Worm (Caenorhabditis elegans) whole organism, L3 larva: ENCODE results near the gene sre-19.

Experiments used
- R02D3.7 ChIP-seq: fragments of 150-350 bp; optimal IDR thresholded peaks from 2 replicates; lab custom pipeline; 2014; ENCODE audit warnings: missing biosample characterization, missing genetic modification characterization
- aly-2 ChIP-seq: fragments of 150-350 bp; optimal IDR thresholded peaks from 2 replicates; lab custom pipeline; 2014; ENCODE audit warnings: missing biosample characterization, missing genetic modification characterization
- ama-1 ChIP-seq: fragments of 150-350 bp; optimal IDR thresholded peaks from 2 replicates; lab custom pipeline; 2018
- ceh-28 ChIP-seq: fragments of 150-350 bp; optimal IDR thresholded peaks from 2 replicates; lab custom pipeline; 2014; ENCODE audit warnings: missing biosample characterization, missing genetic modification reagents, missing genetic modification characterization
- ceh-82 ChIP-seq: fragments of 150-350 bp; optimal IDR thresholded peaks from 2 replicates; lab custom pipeline; 2014; ENCODE audit warnings: missing biosample characterization, missing genetic modification characterization
- ceh-9 ChIP-seq: sonication (generic microtip); optimal IDR thresholded peaks from 2 replicates; lab custom pipeline; 2018; ENCODE audit warnings: missing biosample characterization, missing genetic modification characterization
- egl-5 ChIP-seq: fragments of 150-350 bp; optimal IDR thresholded peaks from 2 replicates; lab custom pipeline; 2017; ENCODE audit warnings: missing biosample characterization, missing genetic modification reagents, missing genetic modification characterization, inconsistent platforms
- elt-2 ChIP-seq: sonication (generic microtip); optimal IDR thresholded peaks from 2 replicates; lab custom pipeline; 2016; ENCODE audit warnings: missing genetic modification reagents, mild to moderate bottlenecking, missing genetic modification characterization, missing compliant biosample characterization
- eor-1 ChIP-seq, 2 experiments: fragments of 150-350 bp; optimal IDR thresholded peaks; 2 replicates each; lab custom pipeline; 2014 to 2018; ENCODE audit warnings: missing biosample characterization in 2 of 2, missing genetic modification characterization in 2 of 2
- fkh-10 ChIP-seq: sonication (generic microtip); optimal IDR thresholded peaks from 2 replicates; lab custom pipeline; 2017; ENCODE audit warnings: missing biosample characterization, missing genetic modification reagents, missing genetic modification characterization
- fkh-2 ChIP-seq: fragments of 150-350 bp; optimal IDR thresholded peaks from 2 replicates; lab custom pipeline; 2014; ENCODE audit warnings: missing biosample characterization, missing genetic modification reagents, missing genetic modification characterization
- hmg-11 ChIP-seq: sonication (generic microtip); optimal IDR thresholded peaks from 2 replicates; lab custom pipeline; 2016; ENCODE audit warnings: missing genetic modification characterization, missing compliant biosample characterization
- jun-1 ChIP-seq: fragments of 150-350 bp; optimal IDR thresholded peaks from 2 replicates; lab custom pipeline; 2014; ENCODE audit warnings: missing biosample characterization, missing genetic modification reagents, missing genetic modification characterization
- lin-15B ChIP-seq: fragments of 150-350 bp; optimal IDR thresholded peaks from 2 replicates; lab custom pipeline; 2014; ENCODE audit warnings: missing biosample characterization, missing genetic modification characterization
- lin-39 ChIP-seq: fragments of 150-350 bp; optimal IDR thresholded peaks from 2 replicates; lab custom pipeline; 2018; ENCODE audit warnings: missing biosample characterization, missing genetic modification reagents, missing genetic modification characterization
- lsy-12 ChIP-seq: sonication (generic microtip); optimal IDR thresholded peaks from 2 replicates; lab custom pipeline; 2016; ENCODE audit warnings: mild to moderate bottlenecking, missing genetic modification characterization, missing compliant biosample characterization
- mdl-1 ChIP-seq: fragments of 150-350 bp; optimal IDR thresholded peaks from 2 replicates; lab custom pipeline; 2014; ENCODE audit warnings: missing biosample characterization, missing genetic modification characterization
- mml-1 ChIP-seq: fragments of 150-350 bp; sonication (generic microtip); optimal IDR thresholded peaks from 3 replicates; lab custom pipeline; 2014; ENCODE audit warnings: missing biosample characterization, missing genetic modification characterization
- nfya-1 ChIP-seq: sonication (generic microtip); optimal IDR thresholded peaks from 2 replicates; lab custom pipeline; 2017; ENCODE audit warnings: missing genetic modification characterization, mild to moderate bottlenecking, missing compliant biosample characterization, antibody characterized with exemption, moderate library complexity; ENCODE audit not compliant: insufficient read depth
- nhr-23 ChIP-seq: fragments of 150-350 bp; optimal IDR thresholded peaks from 2 replicates; lab custom pipeline; 2014; ENCODE audit warnings: missing biosample characterization, missing genetic modification reagents, missing genetic modification characterization
- nhr-237 ChIP-seq: fragments of 150-350 bp; optimal IDR thresholded peaks from 2 replicates; lab custom pipeline; 2014; ENCODE audit warnings: missing biosample characterization, missing genetic modification characterization
- nhr-25 ChIP-seq: sonication (generic microtip); optimal IDR thresholded peaks from 2 replicates; lab custom pipeline; 2017; ENCODE audit warnings: missing biosample characterization, missing genetic modification characterization
- nhr-28 ChIP-seq: fragments of 150-350 bp; optimal IDR thresholded peaks from 2 replicates; lab custom pipeline; 2014; ENCODE audit warnings: missing biosample characterization, missing genetic modification characterization
- nhr-43 ChIP-seq: sonication (generic microtip); optimal IDR thresholded peaks from 2 replicates; lab custom pipeline; 2016; ENCODE audit warnings: mild to moderate bottlenecking, missing genetic modification characterization, missing compliant biosample characterization; ENCODE audit not compliant: poor library complexity, severe bottlenecking
- nhr-67 ChIP-seq: fragments of 150-350 bp; optimal IDR thresholded peaks from 2 replicates; lab custom pipeline; 2014; ENCODE audit warnings: missing biosample characterization, missing genetic modification characterization
- nhr-76 ChIP-seq: fragments of 150-350 bp; sonication (generic microtip); optimal IDR thresholded peaks from 5 replicates; lab custom pipeline; 2014; ENCODE audit warnings: missing biosample characterization, missing genetic modification characterization
- nhr-77 ChIP-seq: fragments of 150-350 bp; optimal IDR thresholded peaks from 2 replicates; lab custom pipeline; 2014; ENCODE audit warnings: missing biosample characterization, missing genetic modification characterization
- pha-4 ChIP-seq: fragments of 150-350 bp; optimal IDR thresholded peaks from 2 replicates; lab custom pipeline; 2014; ENCODE audit warnings: missing biosample characterization, missing genetic modification reagents, missing genetic modification characterization
- pqm-1 ChIP-seq: fragments of 150-350 bp; optimal IDR thresholded peaks from 2 replicates; lab custom pipeline; 2017; ENCODE audit warnings: missing biosample characterization, missing genetic modification characterization, inconsistent platforms
- sea-2 ChIP-seq: fragments of 150-350 bp; sonication (generic microtip); optimal IDR thresholded peaks from 4 replicates; lab custom pipeline; 2014; ENCODE audit warnings: missing biosample characterization, missing genetic modification reagents, missing genetic modification characterization
- skn-1 ChIP-seq: fragments of 150-350 bp; optimal IDR thresholded peaks from 2 replicates; lab custom pipeline; 2014; ENCODE audit warnings: missing biosample characterization, missing genetic modification characterization
- snpc-4 ChIP-seq: fragments of 150-350 bp; optimal IDR thresholded peaks from 2 replicates; lab custom pipeline; 2014; ENCODE audit warnings: missing biosample characterization, missing genetic modification characterization
- unc-39 ChIP-seq: sonication (generic microtip); optimal IDR thresholded peaks from 4 replicates; lab custom pipeline; 2017; ENCODE audit warnings: missing biosample characterization, missing genetic modification characterization
- zag-1 ChIP-seq: fragments of 150-350 bp; optimal IDR thresholded peaks from 2 replicates; lab custom pipeline; 2014; ENCODE audit warnings: missing biosample characterization, missing genetic modification characterization
- ztf-11 ChIP-seq: fragments of 150-350 bp; optimal IDR thresholded peaks from 2 replicates; lab custom pipeline; 2014; ENCODE audit warnings: missing biosample characterization, missing genetic modification characterization

sre-19 gene

DNA sequence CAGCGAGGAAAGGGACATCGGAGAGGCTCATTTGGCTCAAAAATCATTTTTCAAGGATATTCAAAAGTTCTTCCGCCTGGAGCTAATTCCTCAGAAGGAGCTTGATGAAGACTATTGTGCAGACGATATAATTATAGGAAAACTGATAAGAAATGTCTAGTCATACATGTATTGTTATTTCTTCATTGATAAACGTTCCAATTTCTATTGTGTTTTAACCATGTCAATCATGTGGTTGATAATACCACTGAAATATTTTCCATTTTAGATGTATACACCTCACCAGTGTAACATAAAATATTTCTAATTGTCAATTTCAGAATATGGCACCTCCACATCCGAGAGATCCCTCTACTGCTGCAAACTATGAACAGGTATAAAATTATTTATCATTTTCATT, 40.6 kb upstream of the sre-19 start, which contains the start of gene ltah-1.1:
Gene ltah-1.1 (plus strand): TSS at position 283 of the 400 bp plus-strand sequence.
- no peak for TF ChIP-seq pha-4 (tag; lab: Kevin White, UChicago)
- peak; percentile 54 for TF ChIP-seq elt-2
- TF ChIP-seq, all 47 proteins: peak for 1

DNA sequence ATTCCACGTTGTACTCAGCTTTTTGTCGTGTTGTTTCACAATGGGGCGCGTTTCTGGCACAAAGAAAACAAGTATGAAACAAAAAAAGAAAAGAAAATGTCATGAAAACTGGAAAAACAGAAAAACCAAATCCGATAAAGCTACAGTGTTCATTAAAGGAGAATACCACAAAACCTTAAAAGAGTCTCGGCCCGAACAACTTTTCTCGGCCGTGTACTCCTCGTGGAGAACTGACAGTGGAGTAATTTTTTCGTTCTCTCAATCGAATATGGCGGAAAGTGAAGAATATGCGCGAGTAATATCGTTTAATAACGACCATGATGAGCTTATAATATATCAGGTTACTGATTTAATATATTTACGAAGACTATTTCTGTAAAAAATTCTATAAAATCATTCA, 39.8 kb upstream of the sre-19 start, which contains the start of the genes tag-335 and vkmt-1:
Gene tag-335 (minus strand): TSS at position 88 of the 400 bp plus-strand sequence.
Gene vkmt-1 (plus strand): TSS at position 219 of the 400 bp plus-strand sequence.
- TF ChIP-seq jun-1 (tag; lab: Kevin White, UChicago) (no peak), nhr-23 (peak; percentile 1), ceh-82 (no peak), sea-2 (GFP tag; lab: Kevin White, UChicago) (no peak), nhr-43 (tag; lab: Kevin White, UChicago) (peak; percentile 28), unc-39 (tag; lab: Kevin White, UChicago) (no peak), nfya-1 (tag; lab: Kevin White, UChicago) (peak; percentile 35), lin-15B (tag; lab: Kevin White, UChicago) (peak; percentile 44)

DNA sequence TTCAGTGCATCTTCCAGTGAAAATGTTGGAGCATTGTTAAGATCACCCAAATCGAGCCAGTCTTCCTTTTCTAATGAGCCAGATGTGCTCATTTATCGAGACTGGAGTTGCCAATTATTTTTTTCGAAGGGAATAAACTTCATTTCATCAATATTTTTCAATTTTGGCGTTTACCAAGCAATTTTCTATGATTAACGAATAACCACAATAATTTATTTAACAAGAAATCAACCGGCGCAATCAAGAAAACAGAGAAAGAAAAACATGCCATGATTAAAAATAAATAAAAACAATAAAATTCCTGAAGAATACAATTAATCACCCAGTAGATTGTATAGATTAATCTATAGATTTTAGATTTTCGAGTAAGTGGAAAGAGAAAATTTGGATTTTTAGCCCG, 37.1 kb upstream of the sre-19 start, which contains the start of gene vps-8:
Gene vps-8 (minus strand): TSS at position 101 of the 400 bp plus-strand sequence.
- TF ChIP-seq lin-39 (tag; lab: Kevin White, UChicago): no peak
- no peak for TF ChIP-seq aly-2 (tag; lab: Kevin White, UChicago)
- no peak for TF ChIP-seq ceh-9 (tag; lab: Kevin White, UChicago)
- TF ChIP-seq nhr-77 (tag; lab: Kevin White, UChicago): no peak
- TF ChIP-seq unc-39 (tag; lab: Kevin White, UChicago): no peak
- TF ChIP-seq eor-1 (tag; optimal IDR thresholded peaks at IDR 0.05; lab: Kevin White, UChicago): no peak
- no peak for TF ChIP-seq skn-1 (tag; lab: Kevin White, UChicago)
- no peak for TF ChIP-seq snpc-4
- TF ChIP-seq mml-1 (tag; lab: Kevin White, UChicago): no peak
- TF ChIP-seq mdl-1 (tag; lab: Kevin White, UChicago): no peak
- TF ChIP-seq fkh-2 (tag; lab: Kevin White, UChicago): no peak
- no peak for TF ChIP-seq ama-1
- TF ChIP-seq lsy-12 (tag; lab: Kevin White, UChicago): no peak
- TF ChIP-seq sea-2 (GFP tag; lab: Kevin White, UChicago): no peak
- no peak for TF ChIP-seq nhr-76 (tag; lab: Kevin White, UChicago)
- TF ChIP-seq nhr-28 (tag; lab: Kevin White, UChicago): no peak

DNA sequence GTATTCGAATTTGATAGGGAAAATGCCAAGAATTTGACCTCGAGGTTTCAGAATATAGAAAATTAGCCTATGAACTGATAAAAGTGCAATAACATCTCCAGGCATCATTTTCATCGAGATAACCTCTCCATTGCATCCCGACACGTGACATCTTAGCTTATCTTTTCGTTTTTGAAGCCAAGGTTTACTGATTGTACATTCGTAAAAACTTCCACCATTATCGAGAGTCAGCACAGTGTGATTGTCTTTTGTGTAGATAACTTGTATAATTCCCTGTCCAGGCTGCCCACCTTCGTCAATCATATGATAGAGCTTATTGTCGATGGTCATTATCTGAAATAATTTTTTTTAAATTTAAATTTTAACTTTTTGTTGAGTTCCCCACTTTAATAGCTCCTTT, 35.6 kb upstream of the sre-19 start:
- TF ChIP-seq elt-2 (peak; percentile 73), zag-1 (no peak), pqm-1 (tag; lab: Kevin White, UChicago) (peak; percentile 37)

DNA sequence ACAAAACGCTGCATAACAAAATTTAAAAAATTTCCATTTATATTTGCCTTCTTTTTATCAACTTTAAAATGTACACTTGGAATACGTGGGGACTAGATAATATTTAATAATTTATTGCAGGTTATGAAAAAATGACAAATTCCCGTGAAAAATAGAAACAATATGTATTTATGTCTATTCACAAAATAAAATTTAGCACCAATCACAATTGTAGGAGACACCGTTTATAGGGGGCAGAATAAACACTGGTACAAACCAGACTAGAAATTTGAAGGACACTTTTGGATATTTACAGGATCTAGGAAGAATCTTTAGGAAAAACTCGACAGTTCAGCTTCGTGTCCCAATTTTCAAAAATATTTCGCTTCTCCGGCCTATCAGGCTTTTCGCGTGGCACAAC, 31.6 kb upstream of the sre-19 start, which contains the start of gene C42C1.3:
Gene C42C1.3 (minus strand): TSS at position 101 of the 400 bp plus-strand sequence.
- no peak for TF ChIP-seq nhr-237
- TF ChIP-seq nhr-23: no peak
- no peak for TF ChIP-seq ceh-28 (tag; lab: Kevin White, UChicago)
- no peak for TF ChIP-seq nhr-77 (tag; lab: Kevin White, UChicago)
- no peak for TF ChIP-seq fkh-2 (tag; lab: Kevin White, UChicago)
- TF ChIP-seq ztf-11 (tag; lab: Kevin White, UChicago): no peak
- TF ChIP-seq pqm-1 (tag; lab: Kevin White, UChicago): no peak
- no peak for TF ChIP-seq mml-1 (tag; lab: Kevin White, UChicago)

DNA sequence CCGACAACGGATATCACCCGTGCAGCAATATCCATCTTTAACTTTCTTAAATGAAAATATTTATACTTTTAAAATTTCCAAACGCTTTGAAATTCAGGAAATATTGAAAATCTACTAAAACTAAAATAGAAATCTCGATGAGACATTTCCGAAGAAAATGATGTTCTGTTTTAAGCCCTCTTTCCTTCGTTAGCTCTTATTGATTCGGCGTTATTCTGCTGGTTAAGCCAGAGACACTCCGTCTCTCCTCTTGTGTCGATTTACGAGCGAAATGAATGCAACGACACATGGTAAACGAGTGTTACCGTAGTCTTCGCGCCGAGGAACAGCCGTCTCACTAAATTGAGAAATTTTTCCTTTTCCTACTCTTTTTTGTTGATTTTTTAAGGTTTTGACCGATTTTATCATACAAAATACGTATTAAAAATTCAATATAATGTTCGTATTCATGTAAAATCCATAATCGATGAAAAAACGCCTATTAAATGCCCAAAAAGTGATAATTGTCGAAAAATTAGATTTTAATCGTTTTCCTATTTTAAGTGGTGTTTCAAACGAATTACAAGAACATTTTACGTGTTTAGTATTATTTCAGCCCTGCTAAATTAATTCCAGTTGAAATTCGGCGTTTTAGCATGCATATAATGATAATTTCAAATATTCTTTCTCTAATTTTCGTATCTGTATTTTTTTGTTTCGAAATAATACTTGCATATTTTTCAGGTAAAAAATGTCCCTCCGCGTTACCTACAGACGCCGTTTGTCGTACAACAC, 29.7 kb upstream of the sre-19 start, which contains the start of the genes ppm-1.H and rpl-34:
Gene ppm-1.H (minus strand): TSS at position 51 of the 774 bp plus-strand sequence.
Gene rpl-34 (plus strand): TSS at position 724 of the 774 bp plus-strand sequence.
- peak; percentile 82 for TF ChIP-seq lin-15B (tag; lab: Kevin White, UChicago)
- TF ChIP-seq fkh-10 (GFP tag; lab: Kevin White, UChicago): no peak
- TF ChIP-seq nhr-23: peak; percentile 27
- peak; percentile 11 for TF ChIP-seq pqm-1 (tag; lab: Kevin White, UChicago)
- peak; percentile 87 for TF ChIP-seq egl-5
- peak; percentile 88 for TF ChIP-seq R02D3.7
- TF ChIP-seq nhr-67 (tag; lab: Kevin White, UChicago): no peak
- peak; percentile 85 for TF ChIP-seq lin-39 (tag; lab: Kevin White, UChicago)
- peak; percentile 88 for TF ChIP-seq pha-4 (tag; lab: Kevin White, UChicago)
- peak; percentile 37 for TF ChIP-seq nhr-25 (tag; lab: Kevin White, UChicago)
- peak; percentile 21 for TF ChIP-seq skn-1 (tag; lab: Kevin White, UChicago)
- peak; percentile 95 for TF ChIP-seq nfya-1 (tag; lab: Kevin White, UChicago)
- TF ChIP-seq nhr-76 (tag; lab: Kevin White, UChicago): no peak
- peak; percentile 31 for TF ChIP-seq hmg-11
